Worm (Caenorhabditis elegans) whole organism, early embryonic: ENCODE data around the gene ife-2.

Experiments used
- B0310.2 ChIP-seq: sonication (generic microtip); optimal IDR thresholded peaks from 2 replicates; lab custom pipeline; 2016; ENCODE audit warnings: mild to moderate bottlenecking, missing genetic modification characterization, missing compliant biosample characterization
- aly-1 ChIP-seq: sonication (generic microtip); optimal IDR thresholded peaks from 2 replicates; lab custom pipeline; 2016; ENCODE audit warnings: missing genetic modification characterization, missing compliant biosample characterization
- ceh-13 ChIP-seq: fragments of 200-800 bp; sonication (Bioruptor generic); optimal IDR thresholded peaks from 2 replicates; lab custom pipeline; 2018; ENCODE audit warnings: mild to moderate bottlenecking, missing genetic modification characterization, missing compliant biosample characterization
- flt-1 ChIP-seq: fragments of 200-800 bp; sonication (Bioruptor generic); IDR thresholded peaks from 2 replicates; pipeline ENCODE4 v1.3.6; 2022; ENCODE audit warnings: missing genetic modification characterization, missing compliant biosample characterization
- hmg-4 ChIP-seq: fragments of 200-800 bp; sonication (Bioruptor generic); optimal IDR thresholded peaks from 2 replicates; lab custom pipeline; 2018; ENCODE audit warnings: mild to moderate bottlenecking, missing genetic modification characterization, missing compliant biosample characterization
- sea-1 ChIP-seq: fragments of 200-800 bp; sonication (Bioruptor generic); conservative IDR thresholded peaks from 2 replicates; pipeline ENCODE4 v1.3.6; 2022; ENCODE audit warnings: missing genetic modification characterization, missing compliant biosample characterization

ce11 chrX:334452-334851 is 48.1 kb downstream of the ife-2 start:
- TF ChIP-seq ceh-13 (no peak), sea-1 (GFP tag; lab: Robert Waterston, UW) (no peak), B0310.2 (tag; lab: Kevin White, UChicago) (no peak), hmg-4 (GFP tag; lab: Kevin White, UChicago) (no peak), aly-1 (tag; lab: Kevin White, UChicago) (no peak), flt-1 (GFP tag; lab: Robert Waterston, UW) (no peak)
